Fruit fly (Drosophila melanogaster) whole organism, pupa: Measurements from ENCODE around the gene CG2186.

ENCODE experiments used
- CG10348 ChIP-seq: fragments of 200-800 bp; sonication (Bioruptor generic); IDR thresholded peaks from 2 replicates; pipeline ENCODE4 v1.3.6; 2022; ENCODE audit warnings: missing biosample characterization, missing genetic modification characterization
- CG12605 ChIP-seq: fragments of 200-800 bp; sonication (Bioruptor generic); IDR thresholded peaks from 2 replicates; pipeline ENCODE4 v1.3.6; 2022; ENCODE audit warnings: missing biosample characterization, missing genetic modification characterization
- CG13204 ChIP-seq: fragments of 200-800 bp; sonication (Bioruptor generic); optimal IDR thresholded peaks from 2 replicates; lab custom pipeline; 2018; ENCODE audit warnings: missing biosample characterization, mild to moderate bottlenecking, missing genetic modification characterization, moderate library complexity
- CG14655 ChIP-seq: fragments of 200-800 bp; sonication (Bioruptor generic); optimal IDR thresholded peaks from 3 replicates; lab custom pipeline; 2017; ENCODE audit warnings: mild to moderate bottlenecking, missing biosample characterization, missing genetic modification reagents, missing genetic modification characterization
- CG15710 ChIP-seq: fragments of 200-800 bp; sonication (Bioruptor generic); optimal IDR thresholded peaks from 2 replicates; lab custom pipeline; 2018; ENCODE audit warnings: missing biosample characterization, mild to moderate bottlenecking, missing genetic modification characterization, moderate library complexity
- CG17806 ChIP-seq: fragments of 200-800 bp; sonication (Bioruptor generic); optimal IDR thresholded peaks from 2 replicates; lab custom pipeline; 2018; ENCODE audit warnings: missing biosample characterization, mild to moderate bottlenecking, missing genetic modification characterization, moderate library complexity
- CG32121 ChIP-seq: fragments of 200-800 bp; sonication (Bioruptor generic); IDR thresholded peaks from 2 replicates; pipeline ENCODE4 v1.3.6; 2022; ENCODE audit warnings: missing biosample characterization, missing genetic modification characterization
- CG34367 ChIP-seq: fragments of 200-800 bp; sonication (Bioruptor generic); optimal IDR thresholded peaks from 2 replicates; lab custom pipeline; 2018; ENCODE audit warnings: missing biosample characterization, mild to moderate bottlenecking, missing genetic modification characterization
- CG4496 ChIP-seq: fragments of 200-800 bp; sonication (Bioruptor generic); IDR thresholded peaks from 3 replicates; pipeline ENCODE4 v1.3.6; 2022; ENCODE audit warnings: missing biosample characterization, missing genetic modification characterization
- CG8159 ChIP-seq: fragments of 200-800 bp; sonication (Bioruptor generic); optimal IDR thresholded peaks from 3 replicates; lab custom pipeline; 2018; ENCODE audit warnings: missing biosample characterization, mild to moderate bottlenecking, missing genetic modification characterization, moderate library complexity
- CG8301 ChIP-seq: fragments of 200-800 bp; sonication (Bioruptor generic); optimal IDR thresholded peaks from 2 replicates; lab custom pipeline; 2018; ENCODE audit warnings: missing biosample characterization, mild to moderate bottlenecking, missing genetic modification characterization
- CG9948 ChIP-seq: fragments of 200-800 bp; sonication (Bioruptor generic); optimal IDR thresholded peaks from 2 replicates; lab custom pipeline; 2018; ENCODE audit warnings: missing biosample characterization, mild to moderate bottlenecking, missing genetic modification characterization, moderate library complexity
- D1 ChIP-seq: fragments of 200-800 bp; sonication (Bioruptor generic); optimal IDR thresholded peaks from 2 replicates; lab custom pipeline; 2018; ENCODE audit warnings: missing biosample characterization, mild to moderate bottlenecking, missing genetic modification characterization, moderate library complexity
- EcR ChIP-seq: fragments of 200-800 bp; sonication (Bioruptor generic); optimal IDR thresholded peaks from 3 replicates; lab custom pipeline; 2019; ENCODE audit warnings: missing biosample characterization, missing genetic modification characterization, mild to moderate bottlenecking, moderate library complexity, missing genetic modification reagents
- Ets98B ChIP-seq: fragments of 200-800 bp; sonication (Bioruptor generic); IDR thresholded peaks from 2 replicates; pipeline ENCODE4 v1.3.6; 2022; ENCODE audit warnings: missing biosample characterization, missing genetic modification characterization
- Pif1A ChIP-seq: fragments of 200-800 bp; sonication (Bioruptor generic); optimal IDR thresholded peaks from 3 replicates; lab custom pipeline; 2016; ENCODE audit warnings: missing biosample characterization, missing genetic modification characterization
- Pif1B ChIP-seq: fragments of 200-800 bp; sonication (Bioruptor generic); optimal IDR thresholded peaks from 3 replicates; lab custom pipeline; 2016; ENCODE audit warnings: missing biosample characterization, missing genetic modification characterization
- Snoo ChIP-seq: fragments of 200-800 bp; sonication (Bioruptor generic); optimal IDR thresholded peaks from 3 replicates; lab custom pipeline; 2017; ENCODE audit warnings: missing biosample characterization, mild to moderate bottlenecking, missing genetic modification characterization, inconsistent platforms
- fd96Ca ChIP-seq: fragments of 200-800 bp; sonication (Bioruptor generic); IDR thresholded peaks from 3 replicates; pipeline ENCODE4 v1.3.6; 2022; ENCODE audit warnings: missing biosample characterization, missing genetic modification characterization
- gl ChIP-seq: fragments of 200-800 bp; sonication (Bioruptor generic); optimal IDR thresholded peaks from 2 replicates; lab custom pipeline; 2018; ENCODE audit warnings: missing biosample characterization, mild to moderate bottlenecking, missing genetic modification characterization
- rn ChIP-seq: fragments of 200-800 bp; sonication (Bioruptor generic); IDR thresholded peaks from 2 replicates; pipeline ENCODE4 v1.3.6; 2022; ENCODE audit warnings: missing biosample characterization, missing genetic modification characterization

CG2186 gene

DNA sequence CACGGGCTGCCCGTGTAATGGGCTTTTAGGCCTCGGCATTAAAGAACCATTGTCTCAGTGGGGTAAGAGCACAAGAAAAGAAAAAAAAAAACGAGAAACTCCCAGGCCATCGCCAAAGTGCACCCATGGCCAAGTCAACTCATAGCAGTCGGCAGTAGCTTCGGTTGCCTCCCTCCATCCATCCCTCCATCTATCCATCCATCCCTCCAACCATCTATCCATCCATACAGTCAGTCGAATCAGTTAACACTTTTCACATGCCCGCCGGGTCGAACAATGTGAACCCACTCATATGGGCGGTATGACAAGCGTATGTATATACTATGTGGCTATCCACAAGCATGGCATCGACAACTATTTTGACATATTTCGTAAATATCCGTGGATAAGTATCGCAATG lies 10.2 kb downstream of the CG2186 start:
- TF ChIP-seq gl (tag; lab: Kevin White, UChicago) (no peak), Snoo (tag; lab: Kevin White, UChicago) (no peak), Pif1A (GFP tag; lab: Kevin White, UChicago) (no peak), CG12605 (GFP tag; lab: Robert Waterston, UW) (no peak), CG4496 (GFP tag; lab: Robert Waterston, UW) (no peak), fd96Ca (GFP tag; lab: Robert Waterston, UW) (no peak), CG9948 (tag; lab: Kevin White, UChicago) (no peak), D1 (tag; lab: Kevin White, UChicago) (no peak), CG8159 (no peak), CG34367 (no peak), Ets98B (GFP tag; lab: Robert Waterston, UW) (no peak), CG15710 (tag; lab: Kevin White, UChicago) (no peak), CG8301 (tag; lab: Kevin White, UChicago) (no peak), CG14655 (no peak), CG17806 (tag; lab: Kevin White, UChicago) (no peak), CG13204 (GFP tag; lab: Kevin White, UChicago) (no peak)

DNA sequence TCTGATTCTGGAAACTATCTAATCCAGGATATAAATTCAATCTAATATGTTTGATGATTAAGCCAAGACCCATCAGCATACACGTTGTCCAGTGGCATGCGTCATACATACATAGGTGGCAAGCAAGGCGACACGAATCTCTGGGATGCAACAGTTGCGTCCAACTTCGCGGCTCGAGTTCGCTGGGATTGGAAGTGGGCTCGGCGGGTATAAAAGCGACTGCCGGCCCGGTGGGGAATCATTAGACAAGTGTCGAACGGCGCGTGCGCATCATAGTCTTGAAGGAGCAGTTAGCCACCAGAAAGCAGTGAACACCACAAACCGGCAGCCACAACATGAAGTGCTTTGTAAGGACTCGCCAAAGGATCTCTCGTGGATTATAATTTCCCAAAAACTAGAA lies 11.6 kb downstream of the CG2186 start, which contains the start of gene CG2157:
Gene CG2157 (plus strand): TSS at position 240 of the 400 bp plus-strand sequence.
- no peak for TF ChIP-seq Pif1A (GFP tag; lab: Kevin White, UChicago)

DNA sequence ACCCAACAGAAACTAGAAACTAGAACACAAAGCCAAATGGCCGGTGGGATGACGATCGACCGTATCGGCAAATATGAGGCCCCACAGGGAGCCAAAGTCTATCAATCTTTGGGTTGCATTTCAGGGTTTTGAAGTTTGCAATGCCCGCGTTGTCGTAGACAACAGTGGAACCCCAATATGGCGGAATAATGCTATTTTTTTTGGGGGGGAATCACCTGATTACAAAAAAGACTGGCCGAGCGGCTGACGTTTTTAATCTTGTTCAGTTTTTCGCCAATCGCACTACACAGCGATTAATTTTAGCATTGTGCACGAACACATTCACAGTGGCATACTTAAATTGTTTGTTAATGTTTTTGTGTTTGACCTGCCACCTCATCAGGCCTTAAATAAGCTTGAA lies 19.0 kb downstream of the CG2186 start:
- no peak for TF ChIP-seq gl (tag; lab: Kevin White, UChicago)
- TF ChIP-seq CG12605 (GFP tag; lab: Robert Waterston, UW), result no peak
- no peak for TF ChIP-seq CG8301 (tag; lab: Kevin White, UChicago)
- TF ChIP-seq fd96Ca (GFP tag; lab: Robert Waterston, UW), result no peak
- TF ChIP-seq CG32121 (GFP tag; lab: Robert Waterston, UW), result no peak
- TF ChIP-seq rn (GFP tag; lab: Robert Waterston, UW), result no peak
- TF ChIP-seq CG13204 (GFP tag; lab: Kevin White, UChicago), result no peak
- TF ChIP-seq CG4496 (GFP tag; lab: Robert Waterston, UW), result no peak
- TF ChIP-seq Ets98B (GFP tag; lab: Robert Waterston, UW), result no peak
- TF ChIP-seq CG17806 (tag; lab: Kevin White, UChicago), result no peak
- TF ChIP-seq CG9948 (tag; lab: Kevin White, UChicago), result no peak
- no peak for TF ChIP-seq CG15710 (tag; lab: Kevin White, UChicago)
- no peak for TF ChIP-seq CG14655
- TF ChIP-seq Snoo (tag; lab: Kevin White, UChicago), result no peak
- no peak for TF ChIP-seq EcR (GFP tag; lab: Kevin White, UChicago)

DNA sequence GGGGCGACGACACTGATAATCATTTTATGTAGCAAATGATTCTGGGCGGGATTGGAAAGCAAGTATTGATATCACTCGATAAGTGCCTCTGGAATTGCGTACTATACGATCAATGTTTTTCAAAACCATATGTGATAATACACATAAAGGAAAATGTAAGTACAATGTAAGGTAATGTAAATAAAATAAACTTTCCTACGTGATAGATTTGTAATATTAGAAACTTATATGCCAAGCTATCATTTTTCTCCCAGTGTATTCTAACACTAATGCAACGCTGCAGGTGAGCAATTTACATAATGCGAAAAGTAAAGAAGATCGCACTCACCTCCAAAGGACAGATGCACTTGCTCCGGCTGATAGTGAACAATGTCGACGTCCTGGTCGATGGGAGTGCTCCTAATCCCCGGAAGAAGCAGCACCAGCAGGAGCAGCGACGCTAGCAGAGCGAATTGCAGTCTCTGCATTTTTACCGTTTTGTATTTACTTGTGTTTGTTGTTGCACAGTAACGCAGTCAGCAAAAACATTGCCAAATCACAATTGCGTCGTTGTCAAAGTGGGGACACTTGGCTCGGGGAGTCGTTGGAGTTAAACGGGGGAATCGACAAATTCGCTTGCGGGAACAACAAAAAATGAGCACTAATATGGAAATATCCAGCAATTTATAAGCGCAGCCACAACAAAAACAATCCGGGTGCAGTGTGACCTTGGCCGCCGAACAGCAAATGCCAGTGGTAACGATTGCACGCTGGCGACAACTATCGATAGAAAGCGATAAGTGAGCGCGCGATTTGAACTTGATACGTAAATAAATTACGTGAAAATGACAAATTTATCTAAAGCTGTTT lies 19.9 kb downstream of the CG2186 start, which contains the start of gene CG1637:
Gene CG1637 (minus strand): TSS at position 807 of the 849 bp plus-strand sequence.
- TF ChIP-seq CG9948 (tag; lab: Kevin White, UChicago) (peak; percentile 16), Pif1B (GFP tag; lab: Kevin White, UChicago) (no peak), CG4496 (GFP tag; lab: Robert Waterston, UW) (peak; percentile 55), rn (GFP tag; lab: Robert Waterston, UW) (no peak), EcR (GFP tag; lab: Kevin White, UChicago) (no peak), CG14655 (no peak), Ets98B (GFP tag; lab: Robert Waterston, UW) (0 out of 2 replicates have a peak, but pooled peaks have one; percentile 9), CG34367 (no peak), Pif1A (GFP tag; lab: Kevin White, UChicago) (no peak), D1 (tag; lab: Kevin White, UChicago) (no peak), CG17806 (tag; lab: Kevin White, UChicago) (peak; percentile 18), Snoo (tag; lab: Kevin White, UChicago) (no peak), CG15710 (tag; lab: Kevin White, UChicago) (peak; percentile 3), CG8159 (no peak), CG10348 (GFP tag; lab: Robert Waterston, UW) (no peak), CG13204 (GFP tag; lab: Kevin White, UChicago) (no peak), CG8301 (tag; lab: Kevin White, UChicago) (peak; percentile 32), gl (tag; lab: Kevin White, UChicago) (no peak), CG12605 (GFP tag; lab: Robert Waterston, UW) (peak; percentile 29; the same call in 1 of the 2 replicates), fd96Ca (GFP tag; lab: Robert Waterston, UW) (no peak; the same call in 2 of the 3 replicates), CG32121 (GFP tag; lab: Robert Waterston, UW) (0 out of 2 replicates have a peak, but pooled peaks have one; percentile 20)
- TF ChIP-seq, all 21 proteins: peak for 8

- peak; percentile 6 for TF ChIP-seq CG8159
- TF ChIP-seq EcR (GFP tag; lab: Kevin White, UChicago), result no peak
- TF ChIP-seq CG8301 (tag; lab: Kevin White, UChicago), result no peak
- 0 out of 3 replicates have a peak, but pooled peaks have one; percentile 11 for TF ChIP-seq CG4496 (GFP tag; lab: Robert Waterston, UW)
- no peak for TF ChIP-seq fd96Ca (GFP tag; lab: Robert Waterston, UW)
These were observed 25.3 kb downstream of the CG2186 start for dm6 chrX:10882786-10883185.
